Worm (Caenorhabditis elegans) whole organism, L4 larva: ENCODE results near the gene C04G2.10.

Experiments
- ceh-82 ChIP-seq: sonication (generic microtip); optimal IDR thresholded peaks from 2 replicates; lab custom pipeline; 2017; ENCODE audit warnings: missing biosample characterization, missing genetic modification characterization
- fkh-10 ChIP-seq: fragments of 150-350 bp; optimal IDR thresholded peaks from 2 replicates; lab custom pipeline; 2014; ENCODE audit warnings: missing biosample characterization, missing genetic modification reagents, missing genetic modification characterization
- nhr-237 ChIP-seq: sonication (generic microtip); optimal IDR thresholded peaks from 2 replicates; lab custom pipeline; 2017; ENCODE audit warnings: missing biosample characterization, missing genetic modification characterization
- unc-62 ChIP-seq, 3 experiments: fragments of 150-350 bp in 1 of 3; sonication (generic microtip); optimal IDR thresholded peaks in 2 of 3; peaks in 1 of 3; 1 replicate in 1 of 3; 2 replicates in 2 of 3; lab custom pipeline; 2014 to 2017; ENCODE audit warnings: missing biosample characterization in 3 of 3, missing genetic modification characterization in 3 of 3, missing genetic modification reagents in 3 of 3, missing genotype in 1 of 3

DNA sequence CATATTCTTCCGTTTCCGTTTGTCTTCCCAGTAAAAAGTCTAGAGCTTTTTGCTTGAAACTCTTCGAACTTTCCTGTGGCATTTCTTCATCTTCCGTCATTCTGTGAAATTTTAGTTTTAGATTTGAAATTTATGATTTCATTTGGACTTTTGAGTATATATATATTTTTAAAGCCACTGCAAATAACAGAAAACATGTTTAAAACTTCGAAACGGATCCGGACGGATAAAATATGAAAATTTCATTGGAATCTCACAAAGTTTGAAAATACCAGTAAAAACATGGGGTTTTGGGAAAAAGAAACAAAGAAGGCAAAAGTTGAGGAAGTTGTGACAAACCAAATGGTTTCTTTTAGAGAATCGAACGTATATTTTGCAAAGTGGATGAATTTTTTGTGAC lies 33.7 kb downstream of the C04G2.10 start, which contains the start of gene pigs-1:
- TF ChIP-seq fkh-10 (GFP tag; lab: Kevin White, UChicago): no peak
- TF ChIP-seq nhr-237 (tag; lab: Kevin White, UChicago): no peak
- TF ChIP-seq unc-62 (GFP tag; optimal IDR thresholded peaks at IDR 0.05 in 1 of 2; lab: Kevin White, UChicago): no peak
- TF ChIP-seq unc-62 (tag; optimal IDR thresholded peaks at IDR 0.05; lab: Kevin White, UChicago): no peak
- no peak for TF ChIP-seq ceh-82 (tag; lab: Kevin White, UChicago)
